Worm (Caenorhabditis elegans) whole organism, late embryonic: ENCODE measurements around the gene T10B10.9.

Source experiments
- C08G9.2 ChIP-seq: sonication (generic microtip); optimal IDR thresholded peaks from 2 replicates; lab custom pipeline; 2016; ENCODE audit warnings: mild to moderate bottlenecking, missing genetic modification characterization, moderate library complexity, missing compliant biosample characterization
- F13H6.1 ChIP-seq: sonication (generic microtip); optimal IDR thresholded peaks from 2 replicates; lab custom pipeline; 2016; ENCODE audit warnings: missing genetic modification characterization, missing compliant biosample characterization
- K02D7.2 ChIP-seq: sonication (generic microtip); optimal IDR thresholded peaks from 2 replicates; lab custom pipeline; 2017; ENCODE audit warnings: mild to moderate bottlenecking, missing genetic modification characterization, missing compliant biosample characterization
- K09A11.1 ChIP-seq: sonication (generic microtip); optimal IDR thresholded peaks from 2 replicates; lab custom pipeline; 2017; ENCODE audit warnings: antibody characterized with exemption, mild to moderate bottlenecking, missing genetic modification characterization, missing compliant biosample characterization; ENCODE audit not compliant: insufficient read depth
- ceh-14 ChIP-seq: sonication (generic microtip); optimal IDR thresholded peaks from 2 replicates; lab custom pipeline; 2016; ENCODE audit warnings: missing genotype, missing genetic modification characterization, missing compliant biosample characterization
- ceh-2 ChIP-seq: sonication (generic microtip); optimal IDR thresholded peaks from 2 replicates; lab custom pipeline; 2016; ENCODE audit warnings: missing genotype, missing genetic modification characterization, missing compliant biosample characterization
- ceh-24 ChIP-seq: sonication (generic microtip); optimal IDR thresholded peaks from 2 replicates; lab custom pipeline; 2016; ENCODE audit warnings: mild to moderate bottlenecking, missing genetic modification characterization, missing compliant biosample characterization
- ceh-30 ChIP-seq: fragments of 150-350 bp; optimal IDR thresholded peaks from 2 replicates; lab custom pipeline; 2014; ENCODE audit warnings: missing biosample characterization, missing genetic modification characterization
- ceh-31 ChIP-seq: sonication (generic microtip); optimal IDR thresholded peaks from 2 replicates; lab custom pipeline; 2016; ENCODE audit warnings: missing genetic modification characterization, missing compliant biosample characterization
- ceh-45 ChIP-seq: fragments of 200-800 bp; sonication (Bioruptor generic); IDR thresholded peaks from 2 replicates; pipeline ENCODE4 v1.3.6; 2022; ENCODE audit warnings: missing genetic modification reagents, missing genetic modification characterization, missing compliant biosample characterization
- ceh-48 ChIP-seq: sonication (generic microtip); optimal IDR thresholded peaks from 2 replicates; lab custom pipeline; 2016; ENCODE audit warnings: missing genetic modification characterization, inconsistent platforms, missing compliant biosample characterization
- ceh-6 ChIP-seq: fragments of 200-800 bp; sonication (Bioruptor generic); optimal IDR thresholded peaks from 2 replicates; lab custom pipeline; 2018; ENCODE audit warnings: mild to moderate bottlenecking, missing genetic modification characterization, missing compliant biosample characterization
- ceh-9 ChIP-seq: sonication (generic microtip); optimal IDR thresholded peaks from 2 replicates; lab custom pipeline; 2016; ENCODE audit warnings: mild to moderate bottlenecking, missing genetic modification characterization, inconsistent platforms, missing compliant biosample characterization
- che-1 ChIP-seq: sonication (generic microtip); optimal IDR thresholded peaks from 2 replicates; lab custom pipeline; 2016; ENCODE audit warnings: mild to moderate bottlenecking, missing genetic modification characterization, missing compliant biosample characterization
- dmd-4 ChIP-seq: sonication (generic microtip); optimal IDR thresholded peaks from 2 replicates; lab custom pipeline; 2016; ENCODE audit warnings: borderline replicate concordance, missing genetic modification characterization, missing compliant biosample characterization
- elt-2 ChIP-seq: sonication (generic microtip); optimal IDR thresholded peaks from 2 replicates; lab custom pipeline; 2016; ENCODE audit warnings: missing genetic modification reagents, missing genetic modification characterization, missing compliant biosample characterization
- ets-4 ChIP-seq: sonication (generic microtip); optimal IDR thresholded peaks from 2 replicates; lab custom pipeline; 2016; ENCODE audit warnings: missing genetic modification characterization, missing compliant biosample characterization
- eyg-1 ChIP-seq: sonication (generic microtip); optimal IDR thresholded peaks from 2 replicates; lab custom pipeline; 2016; ENCODE audit warnings: missing genotype, missing genetic modification characterization, missing compliant biosample characterization
- fax-1 ChIP-seq: sonication (generic microtip); optimal IDR thresholded peaks from 2 replicates; lab custom pipeline; 2016; ENCODE audit warnings: missing genotype, missing genetic modification characterization, missing compliant biosample characterization
- fkh-6 ChIP-seq: sonication (generic microtip); optimal IDR thresholded peaks from 2 replicates; lab custom pipeline; 2016; ENCODE audit warnings: missing genetic modification characterization, missing compliant biosample characterization
- gmeb-2 ChIP-seq: sonication (generic microtip); optimal IDR thresholded peaks from 2 replicates; lab custom pipeline; 2016; ENCODE audit warnings: missing genetic modification characterization, inconsistent platforms, missing compliant biosample characterization
- hlh-13 ChIP-seq: fragments of 200-800 bp; sonication (Bioruptor generic); optimal IDR thresholded peaks from 2 replicates; lab custom pipeline; 2018; ENCODE audit warnings: mild to moderate bottlenecking, missing genetic modification characterization, missing compliant biosample characterization
- hlh-30 ChIP-seq: sonication (generic microtip); optimal IDR thresholded peaks from 2 replicates; lab custom pipeline; 2017; ENCODE audit warnings: antibody characterized with exemption, missing genetic modification characterization, missing compliant biosample characterization; ENCODE audit not compliant: insufficient read depth
- hlh-8 ChIP-seq: sonication (generic microtip); optimal IDR thresholded peaks from 2 replicates; lab custom pipeline; 2016; ENCODE audit warnings: missing genotype, missing genetic modification characterization, missing compliant biosample characterization
- lim-6 ChIP-seq: sonication (generic microtip); optimal IDR thresholded peaks from 2 replicates; lab custom pipeline; 2016; ENCODE audit warnings: missing genetic modification characterization, missing compliant biosample characterization
- nfya-1 ChIP-seq: sonication (generic microtip); optimal IDR thresholded peaks from 2 replicates; lab custom pipeline; 2017; ENCODE audit warnings: missing genetic modification characterization, mild to moderate bottlenecking, missing compliant biosample characterization, antibody characterized with exemption, moderate library complexity
- nhr-232 ChIP-seq: sonication (generic microtip); optimal IDR thresholded peaks from 2 replicates; lab custom pipeline; 2016; ENCODE audit warnings: missing genetic modification characterization, missing compliant biosample characterization
- npax-4 ChIP-seq: sonication (generic microtip); optimal IDR thresholded peaks from 2 replicates; lab custom pipeline; 2016; ENCODE audit warnings: missing genetic modification characterization, missing compliant biosample characterization
- pag-3 ChIP-seq: sonication (generic microtip); optimal IDR thresholded peaks from 2 replicates; lab custom pipeline; 2016; ENCODE audit warnings: missing compliant biosample characterization, missing genetic modification characterization, borderline replicate concordance
- pax-1 ChIP-seq: fragments of 150-350 bp; optimal IDR thresholded peaks from 2 replicates; lab custom pipeline; 2014; ENCODE audit warnings: missing biosample characterization, missing genetic modification characterization
- pha-2 ChIP-seq: sonication (generic microtip); optimal IDR thresholded peaks from 2 replicates; lab custom pipeline; 2017; ENCODE audit warnings: mild to moderate bottlenecking, missing genetic modification characterization, missing compliant biosample characterization
- pha-4 ChIP-seq: fragments of 150-350 bp; optimal IDR thresholded peaks from 2 replicates; lab custom pipeline; 2018; ENCODE audit warnings: missing biosample characterization, missing genetic modification reagents, missing genetic modification characterization
- pqm-1 ChIP-seq: sonication (generic microtip); optimal IDR thresholded peaks from 2 replicates; lab custom pipeline; 2016; ENCODE audit warnings: missing genetic modification characterization, missing compliant biosample characterization
- rnt-1 ChIP-seq: sonication (generic microtip); optimal IDR thresholded peaks from 2 replicates; lab custom pipeline; 2016; ENCODE audit warnings: missing genetic modification characterization, missing compliant biosample characterization
- sdc-2 ChIP-seq: sonication (generic microtip); optimal IDR thresholded peaks from 2 replicates; lab custom pipeline; 2016; ENCODE audit warnings: missing genotype, missing genetic modification characterization, missing compliant biosample characterization
- sox-2 ChIP-seq: fragments of 200-800 bp; sonication (Bioruptor generic); IDR thresholded peaks from 2 replicates; pipeline ENCODE4 v1.3.6; 2022; ENCODE audit warnings: missing genetic modification reagents, missing genetic modification characterization, missing compliant biosample characterization
- sox-4 ChIP-seq: sonication (generic microtip); optimal IDR thresholded peaks from 2 replicates; lab custom pipeline; 2017; ENCODE audit warnings: mild to moderate bottlenecking, missing genetic modification characterization, inconsistent platforms, missing compliant biosample characterization
- tbx-2 ChIP-seq: sonication (generic microtip); optimal IDR thresholded peaks from 2 replicates; lab custom pipeline; 2016; ENCODE audit warnings: missing genetic modification characterization, missing compliant biosample characterization
- tbx-7 ChIP-seq: sonication (generic microtip); optimal IDR thresholded peaks from 2 replicates; lab custom pipeline; 2016; ENCODE audit warnings: missing genotype, missing genetic modification characterization, missing compliant biosample characterization
- unc-3 ChIP-seq, 2 experiments: fragments of 200-800 bp in 1 of 2; sonication (Bioruptor generic) in 1 of 2; sonication (generic microtip) in 1 of 2; conservative IDR thresholded peaks in 1 of 2; optimal IDR thresholded peaks in 1 of 2; 2 replicates each; pipeline versions ENCODE4 v1.3.6 to Lab custom; 2016 to 2022; ENCODE audit warnings: missing compliant biosample characterization in 2 of 2, missing genetic modification characterization in 2 of 2, missing genetic modification reagents in 1 of 2
- unc-42 ChIP-seq: sonication (generic microtip); optimal IDR thresholded peaks from 2 replicates; lab custom pipeline; 2016; ENCODE audit warnings: missing genotype, missing genetic modification characterization, missing compliant biosample characterization

Gene T10B10.9

DNA sequence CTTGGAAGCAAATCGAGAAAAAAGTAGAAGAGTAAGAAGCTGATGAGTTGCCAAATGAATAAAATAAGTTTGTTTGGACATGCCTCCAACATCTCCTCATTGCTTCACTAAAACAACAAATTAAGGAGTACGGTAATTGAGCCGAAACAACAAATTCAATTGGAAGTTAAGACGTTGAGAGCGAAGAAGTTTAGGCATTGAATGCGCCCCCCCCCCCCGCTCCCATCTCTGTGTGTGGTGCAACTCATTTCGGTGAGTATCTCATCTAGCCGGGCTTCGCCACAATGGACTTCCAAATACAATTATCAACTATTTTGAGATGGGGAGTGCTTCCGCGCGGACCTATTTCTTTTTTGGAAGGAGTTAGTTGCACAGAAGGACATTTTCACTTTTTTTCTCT is 9.2 kb upstream of the T10B10.9 start:
- TF ChIP-seq ceh-31 (tag; lab: Kevin White, UChicago) (peak; percentile 74), unc-3 (GFP tag; conservative IDR thresholded peaks at IDR 0.05; lab: Robert Waterston, UW) (no peak), unc-3 (tag; optimal IDR thresholded peaks at IDR 0.05; lab: Kevin White, UChicago) (no peak), sdc-2 (tag; lab: Kevin White, UChicago) (no peak), unc-42 (tag; lab: Kevin White, UChicago) (peak; percentile 94), F13H6.1 (tag; lab: Kevin White, UChicago) (no peak)

- TF ChIP-seq pha-4 (tag; lab: Kevin White, UChicago) (no peak), npax-4 (no peak), ceh-9 (tag; lab: Kevin White, UChicago) (no peak), lim-6 (tag; lab: Kevin White, UChicago) (no peak), unc-3 (GFP tag; conservative IDR thresholded peaks at IDR 0.05; lab: Robert Waterston, UW) (no peak), unc-3 (tag; optimal IDR thresholded peaks at IDR 0.05; lab: Kevin White, UChicago) (no peak), ceh-45 (GFP tag; lab: Robert Waterston, UW) (no peak), pag-3 (tag; lab: Kevin White, UChicago) (no peak), sox-2 (GFP tag; lab: Robert Waterston, UW) (no peak), che-1 (no peak), hlh-13 (GFP tag; lab: Kevin White, UChicago) (no peak), tbx-2 (no peak), gmeb-2 (tag; lab: Kevin White, UChicago) (no peak), ceh-24 (tag; lab: Kevin White, UChicago) (no peak), sox-4 (tag; lab: Kevin White, UChicago) (no peak), unc-42 (tag; lab: Kevin White, UChicago) (no peak), tbx-7 (tag; lab: Kevin White, UChicago) (no peak), C08G9.2 (tag; lab: Kevin White, UChicago) (no peak), ceh-2 (tag; lab: Kevin White, UChicago) (no peak)
Observed at ce11 chrX:15157854-15158253, 6.4 kb upstream of the T10B10.9 start.

DNA sequence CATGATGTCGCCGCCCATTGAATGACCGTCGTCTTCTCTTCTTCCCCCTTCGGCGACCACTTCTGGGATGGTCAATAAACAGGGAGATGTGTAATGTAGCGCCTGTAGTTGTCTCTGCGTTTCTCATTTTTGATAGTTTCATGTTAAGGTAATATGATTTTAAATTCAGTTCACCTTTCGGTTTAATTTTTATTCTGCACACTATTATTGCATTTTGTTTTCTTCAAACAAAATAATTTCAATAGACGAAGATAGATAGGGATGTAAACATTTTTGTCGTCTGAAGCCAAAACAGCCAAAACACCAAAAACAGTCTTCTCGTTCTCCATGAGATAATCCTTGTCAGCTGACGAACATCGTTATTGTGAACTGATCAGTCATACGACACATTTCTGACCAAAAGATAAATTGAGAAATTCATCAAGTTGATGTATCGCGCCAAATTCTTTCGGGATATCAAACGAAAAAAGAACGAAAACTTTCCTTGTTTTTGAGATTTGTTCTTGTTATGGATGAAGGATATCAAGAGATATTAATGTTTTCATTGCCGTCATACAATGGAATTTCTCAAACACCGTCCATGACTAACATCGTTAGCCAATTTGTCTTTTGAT is 5.4 kb upstream of the T10B10.9 start, which contains the start of gene C11G10.1:
Gene C11G10.1, minus strand, starts transcription at position 51 of the 614 bp plus-strand sequence.
- TF ChIP-seq rnt-1 (tag; lab: Kevin White, UChicago): no peak
- no peak for TF ChIP-seq ceh-14
- no peak for TF ChIP-seq ceh-6 (GFP tag; lab: Kevin White, UChicago)
- TF ChIP-seq elt-2: no peak
- no peak for TF ChIP-seq fax-1 (tag; lab: Kevin White, UChicago)
- no peak for TF ChIP-seq K09A11.1 (tag; lab: Kevin White, UChicago)
- TF ChIP-seq pqm-1: no peak
- TF ChIP-seq hlh-13 (GFP tag; lab: Kevin White, UChicago): no peak
- TF ChIP-seq nfya-1 (tag; lab: Kevin White, UChicago): no peak
- no peak for TF ChIP-seq pha-2 (tag; lab: Kevin White, UChicago)
- TF ChIP-seq C08G9.2 (tag; lab: Kevin White, UChicago): no peak
- TF ChIP-seq sdc-2 (tag; lab: Kevin White, UChicago): no peak
- TF ChIP-seq ceh-30 (tag; lab: Kevin White, UChicago): no peak
- no peak for TF ChIP-seq ceh-9 (tag; lab: Kevin White, UChicago)
- TF ChIP-seq hlh-30 (tag; lab: Kevin White, UChicago): no peak

- no peak for TF ChIP-seq nhr-232 (tag; lab: Kevin White, UChicago)
- no peak for TF ChIP-seq dmd-4 (tag; lab: Kevin White, UChicago)
- no peak for TF ChIP-seq sox-2 (GFP tag; lab: Robert Waterston, UW)
- no peak for TF ChIP-seq pax-1 (tag; lab: Kevin White, UChicago)
- TF ChIP-seq ceh-9 (tag; lab: Kevin White, UChicago): no peak
- TF ChIP-seq sox-4 (tag; lab: Kevin White, UChicago): no peak
- TF ChIP-seq eyg-1 (tag; lab: Kevin White, UChicago): no peak
- TF ChIP-seq hlh-8 (tag; lab: Kevin White, UChicago): no peak
- no peak for TF ChIP-seq hlh-13 (GFP tag; lab: Kevin White, UChicago)
- TF ChIP-seq ceh-48 (tag; lab: Kevin White, UChicago): no peak
- no peak for TF ChIP-seq ets-4 (tag; lab: Kevin White, UChicago)
- no peak for TF ChIP-seq K02D7.2 (tag; lab: Kevin White, UChicago)
- TF ChIP-seq fkh-6 (tag; lab: Kevin White, UChicago): no peak
- TF ChIP-seq pag-3 (tag; lab: Kevin White, UChicago): no peak
- no peak for TF ChIP-seq gmeb-2 (tag; lab: Kevin White, UChicago)
- TF ChIP-seq elt-2: no peak
- no peak for TF ChIP-seq ceh-6 (GFP tag; lab: Kevin White, UChicago)
- no peak for TF ChIP-seq fax-1 (tag; lab: Kevin White, UChicago)
Observed at ce11 chrX:15159362-15159761, 4.8 kb upstream of the T10B10.9 start.
